Worm (Caenorhabditis elegans): Measurements from ENCODE around the gene mans-2.

Gene mans-2

ce11 chrV:12001747-12002456 is 16.6 kb upstream of the mans-2 start, which contains the start of gene gcy-33 (continued):
- TF ChIP-seq ceh-79 (tag; optimal IDR thresholded peaks at IDR 0.05) (no peak), Y53F4B.3 (GFP tag; IDR thresholded peaks at IDR 0.05) (0 out of 2 replicates have a peak, but pooled peaks have one; percentile 32), F55B11.4 (tag; optimal IDR thresholded peaks at IDR 0.05; ENCODE audit: borderline replicate concordance, insufficient read depth) (no peak), ztf-6 (GFP tag; IDR thresholded peaks at IDR 0.05) (peak; percentile 63; the same call in 1 of the 2 replicates), F22D6.2 (tag; optimal IDR thresholded peaks at IDR 0.05) (peak; percentile 23), K12H6.12 (tag; optimal IDR thresholded peaks at IDR 0.05) (peak; percentile 70), let-526 (GFP tag; IDR thresholded peaks at IDR 0.05) (peak; percentile 77), him-1 (tag; optimal IDR thresholded peaks at IDR 0.05) (peak; percentile 93), D2030.7 (GFP tag; IDR thresholded peaks at IDR 0.05) (peak; percentile 72), ztf-28 (GFP tag; IDR thresholded peaks at IDR 0.05) (peak; percentile 74; the same call in 1 of the 2 replicates), Y79H2A.3 (GFP tag; conservative IDR thresholded peaks at IDR 0.05) (0 out of 2 replicates have a peak, but pooled peaks have one; percentile 19), attf-6 (GFP tag; IDR thresholded peaks at IDR 0.05) (no peak; the same call in 1 of the 2 replicates), nfya-2 (GFP tag; IDR thresholded peaks at IDR 0.05) (no peak), aptf-2 (GFP tag; conservative IDR thresholded peaks at IDR 0.05) (no peak), fkh-3 (tag; optimal IDR thresholded peaks at IDR 0.05) (peak; percentile 95), cebp-2 (GFP tag; IDR thresholded peaks at IDR 0.05) (peak; percentile 85; the same call in 1 of the 2 replicates), F37B4.10 (GFP tag; IDR thresholded peaks at IDR 0.05) (no peak), mcd-1 (GFP tag; IDR thresholded peaks at IDR 0.05) (peak; percentile 80), ztf-22 (GFP tag; optimal IDR thresholded peaks at IDR 0.05) (peak; percentile 94), C17E4.6 (GFP tag; IDR thresholded peaks at IDR 0.05) (peak; percentile 81; the same call in 1 of the 2 replicates), die-1 (tag; optimal IDR thresholded peaks at IDR 0.05) (peak; percentile 89), Y56A3A.18 (GFP tag; IDR thresholded peaks at IDR 0.05) (peak; percentile 92), hlh-12 (tag; optimal IDR thresholded peaks at IDR 0.05) (peak; percentile 64), zfh-2 (GFP tag; conservative IDR thresholded peaks at IDR 0.05) (no peak), madf-8 (GFP tag; conservative IDR thresholded peaks at IDR 0.05) (peak; percentile 47), bed-1 (GFP tag; IDR thresholded peaks at IDR 0.05) (no peak), rec-8 (tag; optimal IDR thresholded peaks at IDR 0.05) (peak; percentile 55 to 92), ccch-3 (GFP tag; optimal IDR thresholded peaks at IDR 0.05) (no peak), lag-1 (GFP tag; IDR thresholded peaks at IDR 0.05) (peak; percentile 85; the same call in 1 of the 2 replicates), nfyb-1 (GFP tag; IDR thresholded peaks at IDR 0.05) (peak; percentile 95), athp-1 (tag; optimal IDR thresholded peaks at IDR 0.05) (peak; percentile 59), T26A5.8 (tag; optimal IDR thresholded peaks at IDR 0.05) (peak; percentile 83), lin-35 (GFP tag; optimal IDR thresholded peaks at IDR 0.05) (peak in 1 of 3 experiments; percentile 85), attf-5 (GFP tag; optimal IDR thresholded peaks at IDR 0.05) (peak; percentile 64), aptf-3 (GFP tag; IDR thresholded peaks at IDR 0.05) (0 out of 2 replicates have a peak, but pooled peaks have one; percentile 62), ZK185.1 (tag; optimal IDR thresholded peaks at IDR 0.05; ENCODE audit: poor library complexity, severe bottlenecking) (peak; percentile 85), F57C9.4 (tag; optimal IDR thresholded peaks at IDR 0.05) (no peak), B0019.2 (GFP tag; conservative IDR thresholded peaks at IDR 0.05) (no peak), ceh-91 (GFP tag; IDR thresholded peaks at IDR 0.05) (no peak), F23B12.7 (tag; optimal IDR thresholded peaks at IDR 0.05; ENCODE audit: insufficient read depth) (no peak), bed-2 (GFP tag; IDR thresholded peaks at IDR 0.05) (0 out of 2 replicates have a peak, but pooled peaks have one; percentile 73), Y95B8A.8 (GFP tag; IDR thresholded peaks at IDR 0.05) (peak; percentile 54; the same call in 1 of the 2 replicates), lsl-1 (GFP tag; optimal IDR thresholded peaks at IDR 0.05) (peak; percentile 54), mel-28 (tag; optimal IDR thresholded peaks at IDR 0.05; ENCODE audit: borderline replicate concordance) (no peak), F39B2.1 (GFP tag; IDR thresholded peaks at IDR 0.05) (0 out of 2 replicates have a peak, but pooled peaks have one; percentile 7), ama-1 (optimal IDR thresholded peaks at IDR 0.05) (no peak), ama-1 (GFP tag; optimal IDR thresholded peaks at IDR 0.05) (peak; percentile 13 to 80)
